Worm (Caenorhabditis elegans) whole organism, L1 larva: Measurements from ENCODE around the gene F26F2.7.

Experiments
- aly-2 ChIP-seq: fragments of 150-350 bp; optimal IDR thresholded peaks from 2 replicates; lab custom pipeline; 2014; ENCODE audit warnings: missing biosample characterization, missing genetic modification characterization
- egl-27 ChIP-seq, 2 experiments: fragments of 150-350 bp in 1 of 2; sonication (generic microtip); optimal IDR thresholded peaks; 3 replicates each; lab custom pipeline; 2017 to 2018; ENCODE audit warnings: missing biosample characterization in 2 of 2, missing genetic modification characterization in 2 of 2, missing genetic modification reagents in 2 of 2
- elt-3 ChIP-seq, 6 experiments: fragments of 150-350 bp in 1 of 6; sonication (generic microtip); optimal IDR thresholded peaks; 2 replicates each; lab custom pipeline; 2017 to 2018; ENCODE audit warnings: missing biosample characterization in 6 of 6, missing genetic modification characterization in 6 of 6, inconsistent platforms in 1 of 6
- fkh-10 ChIP-seq: sonication (generic microtip); optimal IDR thresholded peaks from 2 replicates; lab custom pipeline; 2017; ENCODE audit warnings: missing biosample characterization, missing genetic modification reagents, missing genetic modification characterization
- lin-14 ChIP-seq: fragments of 200-800 bp; sonication (Bioruptor generic); optimal IDR thresholded peaks from 2 replicates; lab custom pipeline; 2018; ENCODE audit warnings: mild to moderate bottlenecking, missing genetic modification characterization, moderate library complexity, missing compliant biosample characterization
- lin-39 ChIP-seq: fragments of 150-350 bp; optimal IDR thresholded peaks from 2 replicates; lab custom pipeline; 2014; ENCODE audit warnings: missing biosample characterization, missing genetic modification reagents, missing genetic modification characterization
- mep-1 ChIP-seq: fragments of 150-350 bp; optimal IDR thresholded peaks from 2 replicates; lab custom pipeline; 2014; ENCODE audit warnings: missing biosample characterization, missing genetic modification characterization
- nhr-12 ChIP-seq: sonication (generic microtip); optimal IDR thresholded peaks from 2 replicates; lab custom pipeline; 2017; ENCODE audit warnings: missing biosample characterization, missing genetic modification characterization
- nhr-237 ChIP-seq: fragments of 150-350 bp; optimal IDR thresholded peaks from 2 replicates; lab custom pipeline; 2014; ENCODE audit warnings: missing biosample characterization, missing genetic modification characterization
- nhr-71 ChIP-seq: sonication (generic microtip); optimal IDR thresholded peaks from 2 replicates; lab custom pipeline; 2016; ENCODE audit warnings: mild to moderate bottlenecking, missing genetic modification characterization, moderate library complexity, missing compliant biosample characterization
- pqm-1 ChIP-seq: sonication (generic microtip); optimal IDR thresholded peaks from 3 replicates; lab custom pipeline; 2017; ENCODE audit warnings: missing biosample characterization, missing genetic modification characterization
- snpc-4 ChIP-seq: fragments of 150-350 bp; optimal IDR thresholded peaks from 2 replicates; lab custom pipeline; 2014; ENCODE audit warnings: missing biosample characterization, missing genetic modification characterization
- unc-130 ChIP-seq: fragments of 150-350 bp; optimal IDR thresholded peaks from 2 replicates; lab custom pipeline; 2017; ENCODE audit warnings: missing biosample characterization, missing genetic modification characterization, inconsistent platforms
- unc-62 ChIP-seq: fragments of 150-350 bp; optimal IDR thresholded peaks from 2 replicates; lab custom pipeline; 2014; ENCODE audit warnings: missing biosample characterization, missing genetic modification reagents, missing genetic modification characterization

DNA sequence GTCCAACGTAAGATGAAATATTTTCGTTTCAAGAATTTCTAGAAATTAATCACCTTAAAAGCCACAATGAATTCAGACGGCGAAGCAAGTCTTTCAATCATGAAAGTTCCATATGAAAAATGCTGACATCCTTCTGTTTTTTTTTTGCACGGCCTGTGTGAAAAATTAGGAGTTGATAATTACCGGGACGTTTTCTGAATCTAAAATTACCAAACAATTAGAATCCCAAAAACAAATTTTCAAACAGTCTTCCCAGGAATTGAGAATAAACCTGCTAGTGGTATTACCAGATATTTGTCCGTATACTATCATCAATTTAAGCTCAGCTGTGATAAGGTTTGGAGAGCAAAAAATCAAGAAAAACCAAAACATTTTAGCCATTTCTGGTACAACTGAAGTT lies 57.6 kb downstream of the F26F2.7 start, which contains the start of gene Y44A6B.3:
- TF ChIP-seq lin-14 (GFP tag; lab: Kevin White, UChicago) (no peak), unc-62 (GFP tag; lab: Kevin White, UChicago) (no peak), aly-2 (tag; lab: Kevin White, UChicago) (no peak), nhr-237 (tag; lab: Kevin White, UChicago) (no peak), pqm-1 (tag; lab: Kevin White, UChicago) (no peak), nhr-12 (no peak), egl-27 (tag; optimal IDR thresholded peaks at IDR 0.05; lab: Kevin White, UChicago) (no peak), nhr-71 (tag; lab: Kevin White, UChicago) (no peak), fkh-10 (GFP tag; lab: Kevin White, UChicago) (no peak), unc-130 (tag; lab: Kevin White, UChicago) (no peak), mep-1 (tag; lab: Kevin White, UChicago) (no peak), elt-3 (tag; optimal IDR thresholded peaks at IDR 0.05; lab: Kevin White, UChicago) (no peak), snpc-4 (no peak), lin-39 (tag; lab: Kevin White, UChicago) (no peak)
